Fruit fly (Drosophila melanogaster) whole organism, wandering third instar larva: Measurements from ENCODE around the gene Tnpo.
A peak's percentile ranks its signal among the peaks of the same experiment; 100 is the strongest.

ENCODE experiments used
- Abd-B ChIP-seq: fragments of >200 bp; optimal IDR thresholded peaks from 2 replicates; lab custom pipeline; 2017; ENCODE audit warnings: missing biosample characterization, missing genetic modification characterization
- CG32264 ChIP-seq: fragments of 200-800 bp; sonication (Bioruptor generic); optimal IDR thresholded peaks from 2 replicates; lab custom pipeline; 2016; ENCODE audit warnings: missing biosample characterization, missing genetic modification characterization
- CG9705 ChIP-seq: fragments of 200-800 bp; sonication (Bioruptor generic); optimal IDR thresholded peaks from 2 replicates; lab custom pipeline; 2018; ENCODE audit warnings: missing biosample characterization, mild to moderate bottlenecking, missing genetic modification characterization
- CrebA ChIP-seq: fragments of 200-800 bp; sonication (Bioruptor generic); optimal IDR thresholded peaks from 2 replicates; lab custom pipeline; 2016; ENCODE audit warnings: missing biosample characterization, mild to moderate bottlenecking, missing genetic modification characterization, borderline replicate concordance
- Dfd ChIP-seq: fragments of >200 bp; optimal IDR thresholded peaks from 2 replicates; lab custom pipeline; 2017; ENCODE audit warnings: missing biosample characterization, missing genetic modification characterization
- Dif ChIP-seq: fragments of 200-275, 200-300 bp; sonication (Bioruptor generic); optimal IDR thresholded peaks from 2 replicates; lab custom pipeline; 2018; ENCODE audit warnings: missing biosample characterization, missing genetic modification characterization; ENCODE audit not compliant: partially characterized antibody
- GATAd ChIP-seq: sonication (Bioruptor generic); optimal IDR thresholded peaks from 2 replicates; lab custom pipeline; 2016; ENCODE audit warnings: missing biosample characterization, missing genetic modification characterization
- HLH106 ChIP-seq: fragments of 200-800 bp; optimal IDR thresholded peaks from 3 replicates; lab custom pipeline; 2019; ENCODE audit warnings: missing biosample characterization, mild to moderate bottlenecking, missing genetic modification characterization, moderate library complexity
- Hnf4 ChIP-seq: fragments of 200-800 bp; sonication (Bioruptor generic); optimal IDR thresholded peaks from 2 replicates; lab custom pipeline; 2016; ENCODE audit warnings: missing biosample characterization, mild to moderate bottlenecking, missing genetic modification characterization
- Hr78 ChIP-seq: fragments of >200 bp; optimal IDR thresholded peaks from 2 replicates; lab custom pipeline; 2017; ENCODE audit warnings: missing biosample characterization, missing genetic modification characterization
- Hr83 ChIP-seq: fragments of 200-300 bp; sonication (Bioruptor generic); optimal IDR thresholded peaks from 2 replicates; lab custom pipeline; 2016; ENCODE audit warnings: missing biosample characterization, mild to moderate bottlenecking, missing genetic modification characterization, moderate library complexity; ENCODE audit not compliant: poor library complexity, severe bottlenecking
- Myc ChIP-seq: fragments of >200 bp; optimal IDR thresholded peaks from 2 replicates; lab custom pipeline; 2017
- OdsH ChIP-seq: fragments of 200-800 bp; sonication (Bioruptor generic); optimal IDR thresholded peaks from 2 replicates; lab custom pipeline; 2016; ENCODE audit warnings: missing biosample characterization, mild to moderate bottlenecking, missing genetic modification characterization
- Rel ChIP-seq, 2 experiments: fragments of 200-800 bp; sonication (Bioruptor generic) in 1 of 2; optimal IDR thresholded peaks; 2 replicates in 1 of 2; 3 replicates in 1 of 2; lab custom pipeline; 2016 to 2019; ENCODE audit warnings: mild to moderate bottlenecking in 2 of 2, missing biosample characterization in 2 of 2, missing genetic modification characterization in 2 of 2, moderate library complexity in 1 of 2
- Sp1 ChIP-seq: fragments of 200-800 bp; sonication (Bioruptor generic); optimal IDR thresholded peaks from 3 replicates; lab custom pipeline; 2019; ENCODE audit warnings: missing biosample characterization, mild to moderate bottlenecking, missing genetic modification characterization, moderate library complexity
- Vsx2 ChIP-seq: fragments of 200-300, 225-300 bp; sonication (Bioruptor generic); optimal IDR thresholded peaks from 2 replicates; lab custom pipeline; 2018; ENCODE audit warnings: missing biosample characterization, missing genetic modification characterization; ENCODE audit not compliant: partially characterized antibody
- br ChIP-seq: fragments of 200-800 bp; sonication (Bioruptor generic); optimal IDR thresholded peaks from 2 replicates; lab custom pipeline; 2016; ENCODE audit warnings: missing biosample characterization, missing genetic modification characterization
- brk ChIP-seq: fragments of 200-800 bp; sonication (Bioruptor generic); optimal IDR thresholded peaks from 2 replicates; lab custom pipeline; 2016; ENCODE audit warnings: missing biosample characterization, mild to moderate bottlenecking, missing genetic modification characterization
- dl ChIP-seq, 2 experiments: fragments of 175-275, 200-275 bp in 1 of 2; fragments of 200-275 bp in 1 of 2; sonication (Bioruptor generic); optimal IDR thresholded peaks; lab custom pipeline; 2018; ENCODE audit warnings: mild to moderate bottlenecking in 2 of 2, missing biosample characterization in 2 of 2, missing genetic modification characterization in 2 of 2, moderate library complexity in 2 of 2; ENCODE audit not compliant: partially characterized antibody in 2 of 2, insufficient read depth in 1 of 2
- dmrt93B ChIP-seq: fragments of 200-800 bp; sonication (Bioruptor generic); optimal IDR thresholded peaks from 2 replicates; lab custom pipeline; 2018; ENCODE audit warnings: missing biosample characterization, mild to moderate bottlenecking, missing genetic modification characterization
- dsf ChIP-seq: sonication (Bioruptor generic); optimal IDR thresholded peaks from 2 replicates; lab custom pipeline; 2016; ENCODE audit warnings: missing biosample characterization, missing genetic modification characterization, borderline replicate concordance
- ey ChIP-seq: fragments of 200-800 bp; sonication (Bioruptor generic); optimal IDR thresholded peaks from 2 replicates; lab custom pipeline; 2016; ENCODE audit warnings: missing biosample characterization, missing genetic modification characterization
- foxo ChIP-seq, 2 experiments: fragments of 200-800 bp; sonication (Bioruptor generic); optimal IDR thresholded peaks; 2 replicates in 1 of 2; 3 replicates in 1 of 2; lab custom pipeline; 2016 to 2017; ENCODE audit warnings: missing biosample characterization in 2 of 2, missing genetic modification characterization in 2 of 2
- fru ChIP-seq: fragments of 200-800 bp; sonication (Bioruptor generic); optimal IDR thresholded peaks from 3 replicates; lab custom pipeline; 2016; ENCODE audit warnings: missing biosample characterization, mild to moderate bottlenecking, missing genetic modification characterization
- h ChIP-seq: fragments of 200-800 bp; sonication (Bioruptor generic); optimal IDR thresholded peaks from 3 replicates; lab custom pipeline; 2016; ENCODE audit warnings: missing biosample characterization, mild to moderate bottlenecking, missing genetic modification characterization
- jim ChIP-seq: fragments of 175-275, 200-325 bp; sonication (Bioruptor generic); optimal IDR thresholded peaks from 2 replicates; lab custom pipeline; 2016; ENCODE audit warnings: missing biosample characterization, mild to moderate bottlenecking, missing genetic modification characterization
- lola ChIP-seq: fragments of >200 bp; optimal IDR thresholded peaks from 2 replicates; lab custom pipeline; 2017; ENCODE audit warnings: missing biosample characterization, missing genetic modification characterization
- pan ChIP-seq: fragments of >200 bp; optimal IDR thresholded peaks from 2 replicates; lab custom pipeline; 2017
- psq ChIP-seq: fragments of 200-800 bp; sonication (Bioruptor generic); optimal IDR thresholded peaks from 3 replicates; lab custom pipeline; 2017; ENCODE audit warnings: missing biosample characterization, mild to moderate bottlenecking, missing genetic modification characterization, moderate library complexity
- rgr ChIP-seq: fragments of 200-800 bp; sonication (Bioruptor generic); optimal IDR thresholded peaks from 3 replicates; lab custom pipeline; 2016; ENCODE audit warnings: missing biosample characterization, mild to moderate bottlenecking, missing genetic modification characterization
- sage ChIP-seq: fragments of 200-800 bp; sonication (Bioruptor generic); optimal IDR thresholded peaks from 2 replicates; lab custom pipeline; 2016; ENCODE audit warnings: missing biosample characterization, mild to moderate bottlenecking, missing genetic modification characterization
- sv ChIP-seq: fragments of 200-800 bp; sonication (Bioruptor generic); optimal IDR thresholded peaks from 3 replicates; lab custom pipeline; 2016; ENCODE audit warnings: missing biosample characterization, missing genetic modification characterization
- tai ChIP-seq: sonication (Bioruptor generic); optimal IDR thresholded peaks from 2 replicates; lab custom pipeline; 2016; ENCODE audit warnings: missing biosample characterization, missing genetic modification characterization
- usp ChIP-seq: fragments of >200 bp; optimal IDR thresholded peaks from 2 replicates; lab custom pipeline; 2017; ENCODE audit warnings: missing biosample characterization, missing genetic modification characterization

The Tnpo gene

DNA sequence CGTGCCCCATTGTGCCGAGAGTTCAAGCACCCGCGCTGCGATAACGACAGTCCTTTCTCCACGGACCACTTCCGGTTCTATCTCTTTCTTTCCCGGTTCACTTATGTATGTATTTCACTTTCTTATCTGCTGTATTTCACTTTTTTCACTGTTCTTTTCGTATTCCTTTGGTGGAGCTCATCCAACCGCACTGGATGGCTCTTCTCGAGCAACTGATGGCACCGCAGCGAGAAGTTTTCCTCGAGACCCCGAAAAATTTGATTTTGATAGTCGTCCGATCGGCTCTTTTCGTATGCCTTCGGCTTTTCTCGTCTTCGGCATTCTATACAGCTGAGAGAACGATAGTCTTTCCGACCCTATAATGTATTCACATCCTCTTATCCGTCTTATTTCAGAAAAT is 24.5 kb downstream of the Tnpo start, which contains the start of gene LanA:
Gene LanA, minus strand, starts transcription at position 217 of the 400 bp plus-strand sequence.
- no peak for TF ChIP-seq br (GFP tag; lab: Kevin White, UChicago)
- no peak for TF ChIP-seq Rel (GFP tag; optimal IDR thresholded peaks at IDR 0.05; lab: Kevin White, UChicago)
- peak; percentile 45 for TF ChIP-seq Rel (tag; optimal IDR thresholded peaks at IDR 0.05; lab: Kevin White, UChicago)
- TF ChIP-seq Hr83 (GFP tag; lab: Kevin White, UChicago) = peak; percentile 16
- no peak for TF ChIP-seq rgr (GFP tag; lab: Kevin White, UChicago)
- no peak for TF ChIP-seq lola
- TF ChIP-seq Hnf4 = no peak
- peak; percentile 22 for TF ChIP-seq Vsx2 (GFP tag; lab: Kevin White, UChicago)
- peak; percentile 6 for TF ChIP-seq Sp1
- TF ChIP-seq sv = no peak
- TF ChIP-seq HLH106 (tag; lab: Kevin White, UChicago) = peak; percentile 8
- TF ChIP-seq tai (GFP tag; lab: Kevin White, UChicago) = no peak
- TF ChIP-seq Dif (GFP tag; lab: Kevin White, UChicago) = peak; percentile 52
- TF ChIP-seq dl (GFP tag; optimal IDR thresholded peaks at IDR 0.05; lab: Kevin White, UChicago; ENCODE audit: insufficient read depth in 1 of 2, partially characterized antibody in 2 of 2) = no peak
- TF ChIP-seq, all 38 proteins: peak for 6

DNA sequence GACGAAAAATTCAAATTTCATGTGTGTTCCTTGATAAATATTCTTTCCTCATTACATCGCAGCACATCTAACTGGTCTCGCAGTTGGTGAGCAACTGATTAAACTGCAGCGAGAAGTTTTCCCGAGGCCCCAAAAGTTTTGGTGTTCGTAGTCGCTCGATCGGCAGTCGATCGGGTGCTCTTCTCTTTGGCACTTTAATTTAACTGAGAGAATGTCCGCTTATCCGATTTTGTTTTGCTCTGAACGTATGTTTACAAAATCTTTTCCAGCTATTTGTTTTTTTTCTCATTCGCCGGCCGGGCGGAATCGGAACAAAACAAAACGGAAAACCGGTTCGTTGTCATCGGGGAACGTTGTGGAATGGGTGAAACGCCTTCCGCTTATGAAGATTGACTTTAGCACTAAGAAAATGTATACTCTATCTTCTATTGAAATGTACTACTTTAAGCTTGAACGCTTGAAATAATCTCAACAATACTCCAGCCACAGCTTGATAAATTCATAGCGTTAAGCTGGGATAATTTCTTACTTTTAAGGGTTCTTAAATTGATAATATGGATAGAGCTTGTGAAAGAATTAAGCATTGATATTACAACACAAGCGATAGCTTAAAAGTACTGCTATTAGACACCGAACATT is 25.4 kb downstream of the Tnpo start:
- no peak for TF ChIP-seq Hr78 (GFP tag; lab: Kevin White, UChicago)
- TF ChIP-seq CrebA (GFP tag; lab: Kevin White, UChicago) = peak; percentile 84
- TF ChIP-seq CG32264 = no peak
- TF ChIP-seq OdsH (GFP tag; lab: Kevin White, UChicago) = no peak
- TF ChIP-seq Rel (GFP tag; optimal IDR thresholded peaks at IDR 0.05; lab: Kevin White, UChicago) = peak; percentile 57
- TF ChIP-seq Rel (tag; optimal IDR thresholded peaks at IDR 0.05; lab: Kevin White, UChicago) = no peak
- peak in 1 of 2 experiments; percentile 52 for TF ChIP-seq foxo (GFP tag; optimal IDR thresholded peaks at IDR 0.05; lab: Kevin White, UChicago)
- no peak for TF ChIP-seq Abd-B (GFP tag; lab: Kevin White, UChicago)
- peak; percentile 84 for TF ChIP-seq psq (GFP tag; lab: Kevin White, UChicago)
- TF ChIP-seq Myc (lab: Kevin White, UChicago) = no peak
- no peak for TF ChIP-seq Dif (GFP tag; lab: Kevin White, UChicago)
- no peak for TF ChIP-seq Dfd (GFP tag; lab: Kevin White, UChicago)
- peak; percentile 75 for TF ChIP-seq sage
- TF ChIP-seq dl (GFP tag; optimal IDR thresholded peaks at IDR 0.05; lab: Kevin White, UChicago; ENCODE audit: insufficient read depth in 1 of 2, partially characterized antibody in 2 of 2) = peak in 1 of 2 experiments; percentile 23
- TF ChIP-seq HLH106 (tag; lab: Kevin White, UChicago) = no peak
- TF ChIP-seq Hr83 (GFP tag; lab: Kevin White, UChicago) = no peak
- no peak for TF ChIP-seq GATAd (GFP tag; lab: Kevin White, UChicago)

DNA sequence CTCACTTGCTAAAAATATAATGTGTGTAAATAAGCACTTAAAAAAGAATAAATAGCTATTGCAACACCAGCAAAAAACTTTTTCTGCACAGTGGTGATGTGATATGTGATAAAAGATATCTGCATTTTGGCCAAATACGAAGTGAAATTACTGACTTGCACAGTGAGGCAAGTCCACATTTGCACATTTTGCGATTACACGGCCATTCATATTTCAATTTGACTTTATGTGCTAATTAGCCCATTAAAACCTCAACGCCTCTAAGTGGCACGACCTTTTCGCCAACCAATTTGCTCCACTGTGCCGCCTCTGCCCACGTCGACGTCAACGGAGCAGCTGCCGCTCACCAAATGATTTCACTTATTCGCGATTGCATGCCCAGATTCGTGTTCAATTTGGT is 26.9 kb downstream of the Tnpo start, which contains the start of gene CG33946:
Gene CG33946, plus strand, starts transcription at position 392 of the 400 bp plus-strand sequence.
- TF ChIP-seq OdsH (GFP tag; lab: Kevin White, UChicago) (peak; percentile 17), psq (GFP tag; lab: Kevin White, UChicago) (peak; percentile 47), CG9705 (GFP tag; lab: Kevin White, UChicago) (no peak), h (GFP tag; lab: Kevin White, UChicago) (peak; percentile 61), jim (GFP tag; lab: Kevin White, UChicago) (no peak), dsf (no peak), Dfd (GFP tag; lab: Kevin White, UChicago) (no peak), Myc (lab: Kevin White, UChicago) (no peak), HLH106 (tag; lab: Kevin White, UChicago) (peak; percentile 30), brk (no peak), pan (no peak), GATAd (GFP tag; lab: Kevin White, UChicago) (no peak), Rel (GFP tag; optimal IDR thresholded peaks at IDR 0.05; lab: Kevin White, UChicago) (no peak), Rel (tag; optimal IDR thresholded peaks at IDR 0.05; lab: Kevin White, UChicago) (no peak), ey (GFP tag; lab: Kevin White, UChicago) (peak; percentile 63), lola (no peak), Sp1 (peak; percentile 2), dl (GFP tag; optimal IDR thresholded peaks at IDR 0.05; lab: Kevin White, UChicago; ENCODE audit: insufficient read depth in 1 of 2, partially characterized antibody in 2 of 2) (no peak), br (GFP tag; lab: Kevin White, UChicago) (peak; percentile 23), usp (no peak), fru (peak; percentile 36), Abd-B (GFP tag; lab: Kevin White, UChicago) (no peak), foxo (GFP tag; optimal IDR thresholded peaks at IDR 0.05; lab: Kevin White, UChicago) (peak in 1 of 2 experiments; percentile 54), rgr (GFP tag; lab: Kevin White, UChicago) (peak; percentile 63), dmrt93B (GFP tag; lab: Kevin White, UChicago) (peak; percentile 35), Vsx2 (GFP tag; lab: Kevin White, UChicago) (no peak)
